Worm (Caenorhabditis elegans) whole organism, L1 larva: ENCODE results near the gene C54F6.17.

Source experiments
- blmp-1 ChIP-seq: fragments of 150-350 bp; optimal IDR thresholded peaks from 2 replicates; lab custom pipeline; 2014; ENCODE audit warnings: missing biosample characterization, missing genetic modification characterization
- snu-23 ChIP-seq: sonication (generic microtip); optimal IDR thresholded peaks from 2 replicates; lab custom pipeline; 2016; ENCODE audit warnings: missing genetic modification characterization, missing compliant biosample characterization
- zip-4 ChIP-seq: fragments of 200-800 bp; sonication (Bioruptor generic); optimal IDR thresholded peaks from 2 replicates; lab custom pipeline; 2018; ENCODE audit warnings: mild to moderate bottlenecking, missing genetic modification characterization, moderate library complexity, missing compliant biosample characterization

The C54F6.17 gene

DNA sequence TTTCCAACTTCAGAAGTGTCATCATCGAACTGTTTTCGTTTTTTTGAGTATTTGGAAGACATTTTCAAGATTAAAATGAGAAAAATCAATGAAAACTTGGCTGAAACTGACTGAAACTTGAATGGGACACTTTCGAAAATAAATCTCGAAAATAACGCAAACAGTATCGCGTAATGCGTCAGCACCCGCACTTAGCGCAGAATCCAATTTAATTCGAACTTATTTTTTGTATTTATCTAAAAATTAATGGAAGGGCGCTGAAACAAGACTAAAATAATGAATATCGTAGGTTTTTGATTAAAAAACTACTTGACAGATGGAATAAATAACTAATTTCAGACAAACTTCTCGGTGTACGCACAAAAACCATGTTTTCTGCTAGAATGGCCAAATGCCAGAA, 48.3 kb downstream of the C54F6.17 start, which contains the start of the genes snu-66 and ints-9 (continued):
- peak; percentile 66 for TF ChIP-seq blmp-1 (tag; lab: Kevin White, UChicago)
- no peak for TF ChIP-seq zip-4 (GFP tag; lab: Kevin White, UChicago)
- peak; percentile 84 for TF ChIP-seq snu-23
- TF ChIP-seq, all 84 proteins: peak for 42
